Worm (Caenorhabditis elegans): Measurements from ENCODE around the gene ceeh-1.
A peak's percentile ranks its signal among the peaks of the same experiment; 100 is the strongest.

Gene ceeh-1

DNA sequence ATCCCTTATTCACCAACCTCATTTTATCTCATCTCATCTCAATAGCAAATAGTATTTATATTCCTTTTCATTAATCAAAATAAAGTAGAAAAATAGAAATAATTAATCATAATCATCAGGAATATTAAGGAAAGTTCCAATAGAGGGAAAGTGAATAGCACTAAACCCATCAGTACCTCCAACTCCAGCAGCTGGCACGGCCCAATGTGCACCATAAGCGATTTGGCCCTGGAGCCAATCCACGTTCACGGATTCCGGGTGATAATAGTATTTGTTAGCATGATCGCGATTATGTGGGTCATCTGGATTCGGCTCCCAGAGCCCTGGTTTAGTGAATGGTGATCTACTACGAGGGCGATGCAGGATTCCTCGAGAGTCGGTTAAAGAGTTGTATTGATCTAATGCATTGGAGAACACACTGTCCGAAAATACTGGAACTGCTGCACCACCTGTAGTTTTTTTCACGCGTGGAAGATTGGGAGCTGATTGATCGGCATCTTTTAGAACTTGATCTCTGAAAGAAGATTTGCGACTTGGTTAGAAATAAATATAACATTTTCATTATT lies 3.7 kb upstream of the ceeh-1 start (continued):
- TF ChIP-seq nhr-21 (tag; optimal IDR thresholded peaks at IDR 0.05) = peak; percentile 79
- no peak for TF ChIP-seq lin-39 (tag; optimal IDR thresholded peaks at IDR 0.05)

DNA sequence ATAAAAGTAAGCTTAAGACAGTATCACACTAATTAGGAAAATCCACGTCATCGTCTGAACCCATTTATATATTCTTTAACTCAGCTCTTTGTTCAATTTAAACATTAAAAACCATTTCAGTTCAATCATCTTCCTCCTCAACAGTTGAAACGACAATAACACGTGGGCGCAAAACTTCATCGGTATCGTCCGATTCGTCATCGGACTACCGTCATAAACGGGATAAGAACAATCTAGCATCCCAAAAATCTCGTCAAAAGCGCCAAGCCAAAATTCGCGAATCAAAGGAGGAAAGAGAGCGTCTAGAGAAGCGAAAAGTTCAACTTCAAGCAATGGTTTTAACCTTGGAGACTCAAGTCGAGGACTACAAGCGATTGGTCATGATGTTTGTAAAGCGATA lies 3.1 kb upstream of the ceeh-1 start:
- TF ChIP-seq ama-1 (optimal IDR thresholded peaks at IDR 0.05) (peak; percentile 30), elt-3 (tag; optimal IDR thresholded peaks at IDR 0.05) (no peak)

DNA sequence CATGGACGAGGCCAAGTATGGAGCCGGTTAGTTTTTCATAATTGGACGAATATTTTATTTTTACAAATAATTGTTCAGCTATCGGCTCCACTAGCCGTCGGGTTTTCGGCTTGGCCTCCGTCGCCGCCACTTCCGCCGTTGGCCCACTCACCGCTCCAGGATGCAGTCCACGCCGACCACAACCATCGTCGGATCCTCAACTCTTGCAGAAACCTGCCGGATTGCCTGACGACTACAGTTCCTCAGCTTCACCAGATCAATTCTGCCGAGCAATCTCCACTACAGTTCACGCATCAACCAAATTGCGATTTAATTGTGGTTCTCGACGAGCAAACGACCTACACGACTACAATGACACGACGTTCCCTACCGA lies 2.4 kb upstream of the ceeh-1 start:
- peak; percentile 14 for TF ChIP-seq Y55F3AM.14 (GFP tag; optimal IDR thresholded peaks at IDR 0.05)
- no peak for TF ChIP-seq lin-13 (GFP tag; optimal IDR thresholded peaks at IDR 0.05)
- no peak for TF ChIP-seq nhr-23 (tag; optimal IDR thresholded peaks at IDR 0.05)

DNA sequence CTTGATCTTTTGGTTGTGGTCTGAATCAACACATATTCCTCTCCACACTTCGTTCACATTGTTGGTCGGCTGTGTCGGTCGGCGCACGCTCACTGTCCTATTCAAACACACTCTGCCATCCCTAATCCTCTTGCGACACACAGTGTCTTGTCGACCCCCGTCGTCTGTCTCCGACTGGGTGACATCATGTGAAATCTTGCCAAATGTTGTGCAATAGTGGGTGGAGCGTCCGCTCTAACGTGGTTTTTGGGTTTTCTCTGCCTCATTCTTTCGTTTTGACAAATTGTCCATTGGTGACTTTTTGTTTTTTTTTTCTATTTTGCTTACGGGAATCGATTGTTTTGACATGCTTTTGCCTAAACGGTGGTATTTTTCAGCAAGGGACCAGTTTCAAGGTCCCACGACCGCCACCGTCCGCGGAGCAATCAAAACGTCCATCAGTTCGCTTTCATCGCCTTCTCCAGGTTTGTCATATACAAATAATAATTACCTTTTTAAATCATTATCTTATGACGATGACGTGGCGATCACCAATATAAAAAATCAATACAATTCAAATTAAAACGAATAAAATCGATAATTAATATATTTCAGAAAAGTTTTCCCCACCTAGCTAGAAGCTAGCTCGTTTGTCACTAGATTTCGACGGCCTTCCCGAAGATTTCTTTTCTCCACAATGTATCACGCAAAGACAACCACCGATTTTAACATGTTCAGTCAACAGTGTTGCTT lies 1.8 kb upstream of the ceeh-1 start:
- TF ChIP-seq nhr-77 (tag; optimal IDR thresholded peaks at IDR 0.05) (no peak), ztf-11 (tag; optimal IDR thresholded peaks at IDR 0.05) (no peak), dmd-4 (tag; optimal IDR thresholded peaks at IDR 0.05) (no peak), lin-39 (tag; optimal IDR thresholded peaks at IDR 0.05) (no peak), elt-3 (tag; optimal IDR thresholded peaks at IDR 0.05) (no peak), C34F6.9 (tag; optimal IDR thresholded peaks at IDR 0.05) (peak; percentile 97), ama-1 (optimal IDR thresholded peaks at IDR 0.05) (peak; percentile 94), Y55F3AM.14 (GFP tag; optimal IDR thresholded peaks at IDR 0.05) (peak; percentile 84), ztf-4 (tag; optimal IDR thresholded peaks at IDR 0.05) (peak; percentile 81), zag-1 (tag; optimal IDR thresholded peaks at IDR 0.05) (peak; percentile 87), unc-62 (GFP tag; optimal IDR thresholded peaks at IDR 0.05) (no peak), gmeb-1 (tag; optimal IDR thresholded peaks at IDR 0.05) (peak; percentile 69), ceh-16 (tag; optimal IDR thresholded peaks at IDR 0.05) (peak; percentile 82), nhr-11 (tag; optimal IDR thresholded peaks at IDR 0.05) (no peak), ZK546.5 (tag; optimal IDR thresholded peaks at IDR 0.05) (no peak), sem-4 (tag; optimal IDR thresholded peaks at IDR 0.05) (peak; percentile 88), crh-2 (tag; optimal IDR thresholded peaks at IDR 0.05) (peak; percentile 93), lsy-2 (tag; optimal IDR thresholded peaks at IDR 0.05) (peak; percentile 67 to 89), fos-1 (tag; optimal IDR thresholded peaks at IDR 0.05) (peak; percentile 99), nhr-21 (tag; optimal IDR thresholded peaks at IDR 0.05) (peak; percentile 94), nhr-25 (tag; optimal IDR thresholded peaks at IDR 0.05) (peak; percentile 95), nhr-6 (tag; optimal IDR thresholded peaks at IDR 0.05) (peak; percentile 56), R02D3.7 (tag; optimal IDR thresholded peaks at IDR 0.05) (no peak), unc-55 (GFP tag; optimal IDR thresholded peaks at IDR 0.05) (peak; percentile 96), nhr-10 (tag; optimal IDR thresholded peaks at IDR 0.05) (peak; percentile 82), lin-13 (GFP tag; optimal IDR thresholded peaks at IDR 0.05) (peak; percentile 78), aly-2 (tag; optimal IDR thresholded peaks at IDR 0.05) (no peak), skn-1 (tag; optimal IDR thresholded peaks at IDR 0.05) (peak; percentile 35), unc-39 (tag; optimal IDR thresholded peaks at IDR 0.05) (no peak), mab-5 (tag; optimal IDR thresholded peaks at IDR 0.05) (peak; percentile 70), nhr-12 (tag; optimal IDR thresholded peaks at IDR 0.05) (no peak), nhr-237 (tag; optimal IDR thresholded peaks at IDR 0.05) (no peak), elt-1 (tag; optimal IDR thresholded peaks at IDR 0.05) (no peak), mbf-1 (tag; optimal IDR thresholded peaks at IDR 0.05) (no peak), sma-3 (GFP tag; optimal IDR thresholded peaks at IDR 0.05) (peak; percentile 95), nhr-23 (tag; optimal IDR thresholded peaks at IDR 0.05) (no peak), peb-1 (tag; optimal IDR thresholded peaks at IDR 0.05) (peak; percentile 49), blmp-1 (tag; optimal IDR thresholded peaks at IDR 0.05; ENCODE audit: insufficient read depth) (peak; percentile 84), ztf-1 (GFP tag; conservative IDR thresholded peaks at IDR 0.05) (no peak), alr-1 (tag; optimal IDR thresholded peaks at IDR 0.05) (no peak), sma-9 (GFP tag; optimal IDR thresholded peaks at IDR 0.05) (peak; percentile 92), sma-9 (tag; optimal IDR thresholded peaks at IDR 0.05) (no peak), snpc-4 (tag; optimal IDR thresholded peaks at IDR 0.05) (peak; percentile 28), egl-27 (tag; optimal IDR thresholded peaks at IDR 0.05) (peak; percentile 92), ceh-82 (tag; optimal IDR thresholded peaks at IDR 0.05) (peak; percentile 3), nhr-129 (tag; optimal IDR thresholded peaks at IDR 0.05) (peak; percentile 100), mdl-1 (tag; optimal IDR thresholded peaks at IDR 0.05) (peak; percentile 83 to 94)

Data from whole organism, L2 larva.